Worm (Caenorhabditis elegans): ENCODE results near the gene asd-1.
A peak's percentile ranks its signal among the peaks of the same experiment; 100 is the strongest.

asd-1 gene

DNA sequence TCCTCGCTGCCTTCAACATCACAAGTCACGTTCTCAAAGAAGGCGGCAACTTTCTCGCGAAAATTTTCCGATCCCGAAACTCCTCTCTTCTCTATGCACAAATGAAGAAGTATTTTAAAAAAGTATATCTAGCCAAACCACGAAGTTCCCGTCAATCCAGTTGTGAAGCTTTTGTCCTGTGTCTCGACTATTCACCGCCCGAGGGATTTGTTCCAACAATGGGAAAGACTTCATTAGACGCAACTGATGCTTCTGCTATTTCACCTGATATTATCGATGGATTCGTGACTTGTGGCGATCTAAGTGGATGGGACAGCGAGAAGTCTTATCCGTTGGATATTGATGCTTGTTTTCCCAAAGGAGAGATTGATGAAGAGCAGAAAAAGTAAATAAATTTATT lies 7.9 kb downstream of the asd-1 start:
- TF ChIP-seq dmd-4 (tag; optimal IDR thresholded peaks at IDR 0.05) (no peak), nhr-11 (tag; optimal IDR thresholded peaks at IDR 0.05) (no peak), fos-1 (tag; optimal IDR thresholded peaks at IDR 0.05) (no peak), ZK546.5 (tag; optimal IDR thresholded peaks at IDR 0.05) (no peak), ama-1 (optimal IDR thresholded peaks at IDR 0.05) (no peak), aly-2 (tag; optimal IDR thresholded peaks at IDR 0.05) (no peak), Y55F3AM.14 (GFP tag; optimal IDR thresholded peaks at IDR 0.05) (no peak), elt-1 (tag; optimal IDR thresholded peaks at IDR 0.05) (no peak), lsy-2 (tag; optimal IDR thresholded peaks at IDR 0.05) (no peak), unc-55 (GFP tag; optimal IDR thresholded peaks at IDR 0.05) (no peak), ztf-11 (tag; optimal IDR thresholded peaks at IDR 0.05) (no peak), C34F6.9 (tag; optimal IDR thresholded peaks at IDR 0.05) (no peak), nhr-25 (tag; optimal IDR thresholded peaks at IDR 0.05) (no peak), mbf-1 (tag; optimal IDR thresholded peaks at IDR 0.05) (no peak)

DNA sequence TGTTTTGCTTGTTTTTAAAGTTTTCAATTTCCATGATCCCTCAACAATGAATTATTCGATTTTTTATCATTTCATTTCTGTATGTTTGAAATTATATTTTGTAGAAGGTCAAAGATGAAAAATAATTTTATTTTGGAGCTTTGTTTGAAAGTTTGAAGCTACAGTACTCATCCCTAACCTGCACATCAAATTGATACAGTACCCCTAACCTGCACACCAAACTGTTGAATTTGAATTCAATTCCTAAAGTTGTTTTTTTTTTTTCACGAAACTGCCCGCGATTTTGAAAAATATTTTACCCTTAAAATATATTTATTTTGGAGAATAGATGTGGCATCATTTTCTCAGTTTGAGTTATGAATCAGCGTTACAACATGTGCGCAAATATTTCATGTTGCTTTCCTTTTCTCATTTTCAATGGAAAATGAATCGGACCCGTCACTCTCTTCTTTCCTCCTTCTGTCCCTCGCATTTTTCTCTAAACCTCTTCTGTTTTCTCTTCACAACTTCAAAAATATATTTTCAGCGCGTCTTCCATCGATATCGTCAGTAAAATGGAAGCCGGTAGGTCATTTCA lies 8.8 kb downstream of the asd-1 start, which contains the start of gene R74.8:
Gene R74.8 (plus strand): TSS at position 527 of the 577 bp plus-strand sequence.
- TF ChIP-seq unc-55 (GFP tag; optimal IDR thresholded peaks at IDR 0.05) = peak; percentile 37
- TF ChIP-seq lsy-2 (tag; optimal IDR thresholded peaks at IDR 0.05) = peak in 1 of 2 experiments; percentile 15
- TF ChIP-seq R02D3.7 (tag; optimal IDR thresholded peaks at IDR 0.05) = no peak
- TF ChIP-seq Y55F3AM.14 (GFP tag; optimal IDR thresholded peaks at IDR 0.05) = no peak
- peak; percentile 24 for TF ChIP-seq blmp-1 (tag; optimal IDR thresholded peaks at IDR 0.05; ENCODE audit: insufficient read depth)

DNA sequence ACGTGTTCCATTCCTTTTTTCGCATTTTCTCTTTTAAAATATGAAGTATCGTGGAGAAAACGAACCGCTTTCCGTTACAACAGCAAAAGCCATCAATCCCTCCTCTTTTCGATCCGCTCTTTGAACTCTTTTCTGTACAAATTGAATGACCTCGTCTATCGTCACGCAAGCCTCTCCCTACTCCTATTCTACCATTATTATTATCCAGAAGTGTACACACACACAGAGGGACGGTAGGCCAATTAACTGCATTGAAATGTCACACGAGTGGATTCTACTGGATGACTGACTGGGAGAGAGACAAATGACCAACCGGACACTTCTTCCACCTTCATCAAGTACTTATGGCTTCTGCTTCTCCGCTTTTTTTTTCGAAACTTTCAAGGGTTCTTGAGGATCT lies 11.1 kb downstream of the asd-1 start:
- TF ChIP-seq skn-1 (tag; optimal IDR thresholded peaks at IDR 0.05) (no peak), blmp-1 (tag; optimal IDR thresholded peaks at IDR 0.05; ENCODE audit: insufficient read depth) (no peak), C34F6.9 (tag; optimal IDR thresholded peaks at IDR 0.05) (no peak), mdl-1 (tag; optimal IDR thresholded peaks at IDR 0.05) (no peak), nhr-129 (tag; optimal IDR thresholded peaks at IDR 0.05) (peak; percentile 8), nhr-237 (tag; optimal IDR thresholded peaks at IDR 0.05) (no peak), mab-5 (tag; optimal IDR thresholded peaks at IDR 0.05) (no peak), zag-1 (tag; optimal IDR thresholded peaks at IDR 0.05) (no peak)

DNA sequence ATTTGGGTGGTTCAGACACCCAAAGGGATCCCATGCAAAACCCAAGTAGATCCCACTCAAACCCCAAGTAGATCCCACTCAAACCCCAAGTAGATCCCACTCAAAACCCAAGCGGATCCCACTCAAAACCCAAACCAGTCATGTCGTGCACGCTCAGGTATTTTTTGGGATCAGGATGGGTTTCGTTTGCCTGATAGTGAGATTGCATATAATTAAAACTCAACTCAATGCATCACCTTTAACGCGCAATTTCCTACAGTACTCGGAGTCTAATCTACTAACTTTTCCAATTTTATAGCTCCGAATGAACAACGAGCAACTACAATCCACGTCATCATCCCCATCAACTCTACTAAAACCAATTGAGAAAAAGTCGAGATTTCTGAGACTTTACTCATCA lies 12.1 kb downstream of the asd-1 start, which contains the start of gene phlp-2:
Gene phlp-2 (plus strand): TSS at position 301 of the 400 bp plus-strand sequence.
- no peak for TF ChIP-seq mbf-1 (tag; optimal IDR thresholded peaks at IDR 0.05)
- no peak for TF ChIP-seq unc-55 (GFP tag; optimal IDR thresholded peaks at IDR 0.05)
- no peak for TF ChIP-seq lin-11 (tag; optimal IDR thresholded peaks at IDR 0.05)
- no peak for TF ChIP-seq ztf-11 (tag; optimal IDR thresholded peaks at IDR 0.05)
- no peak for TF ChIP-seq nhr-11 (tag; optimal IDR thresholded peaks at IDR 0.05)
- TF ChIP-seq elt-1 (tag; optimal IDR thresholded peaks at IDR 0.05) = no peak

DNA sequence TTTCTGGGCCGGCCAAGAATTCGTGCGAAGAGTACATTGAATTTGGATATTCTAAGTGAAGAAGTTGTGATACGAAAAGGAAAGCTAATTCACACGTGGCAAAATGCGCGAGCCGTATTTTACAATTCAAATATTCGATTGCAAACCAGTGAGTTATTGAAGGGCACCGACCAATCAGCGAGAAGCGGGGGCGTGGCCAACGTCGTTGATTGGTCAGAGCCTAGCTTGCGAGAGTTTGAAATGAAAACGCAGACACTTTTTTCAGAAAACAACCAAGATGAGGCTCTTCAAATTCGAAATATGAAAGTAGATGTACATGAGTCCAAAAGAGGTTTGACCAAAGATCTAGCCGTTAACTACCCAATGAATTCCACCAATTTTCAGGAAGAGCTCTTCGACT lies 13.6 kb downstream of the asd-1 start:
- TF ChIP-seq unc-62 (GFP tag; optimal IDR thresholded peaks at IDR 0.05) = no peak
- no peak for TF ChIP-seq nhr-129 (tag; optimal IDR thresholded peaks at IDR 0.05)
- no peak for TF ChIP-seq gmeb-1 (tag; optimal IDR thresholded peaks at IDR 0.05)
- no peak for TF ChIP-seq mab-5 (tag; optimal IDR thresholded peaks at IDR 0.05)

DNA sequence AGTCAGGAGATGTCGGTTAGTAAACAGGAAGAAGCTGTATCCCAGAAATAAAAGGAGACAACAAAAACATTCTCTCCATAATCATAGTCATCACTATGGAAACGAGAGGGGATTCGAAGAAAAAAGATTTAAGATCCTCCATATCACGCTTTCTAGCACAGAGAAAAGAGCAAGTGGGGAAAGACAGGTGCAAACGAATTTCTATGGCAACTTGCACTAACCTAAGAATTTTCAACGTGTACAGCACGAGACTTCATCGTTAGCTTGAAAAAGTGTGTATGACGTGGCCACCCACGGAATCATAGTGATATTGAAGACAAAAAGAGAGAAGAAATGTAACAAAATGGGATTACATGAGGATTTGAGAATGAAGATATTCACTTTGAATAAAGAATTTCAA lies 23.8 kb downstream of the asd-1 start:
- TF ChIP-seq crh-2 (tag; optimal IDR thresholded peaks at IDR 0.05) = peak; percentile 5
- no peak for TF ChIP-seq unc-62 (GFP tag; optimal IDR thresholded peaks at IDR 0.05)
- TF ChIP-seq C34F6.9 (tag; optimal IDR thresholded peaks at IDR 0.05) = peak; percentile 39
- peak in 1 of 2 experiments; percentile 27 for TF ChIP-seq lsy-2 (tag; optimal IDR thresholded peaks at IDR 0.05)
- no peak for TF ChIP-seq nhr-21 (tag; optimal IDR thresholded peaks at IDR 0.05)

DNA sequence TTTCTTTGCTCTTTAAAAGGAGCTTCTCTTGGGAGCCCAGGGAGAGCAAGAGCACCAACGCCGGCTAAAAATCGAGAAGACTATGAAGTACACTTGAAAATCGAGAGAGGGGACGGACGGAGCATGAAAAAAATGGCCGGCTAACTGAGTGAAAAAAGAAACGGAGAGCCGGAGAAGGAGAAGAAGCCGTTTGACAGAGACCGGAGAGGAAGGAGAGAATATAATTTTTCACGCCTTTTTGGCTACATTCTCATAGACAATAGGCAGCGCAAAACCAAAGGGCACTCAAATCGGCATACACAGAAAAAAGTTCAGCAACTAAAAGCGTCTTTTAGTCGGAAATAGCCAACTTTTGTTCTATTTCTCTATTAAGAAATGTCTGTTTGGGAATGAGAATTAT lies 24.4 kb downstream of the asd-1 start:
- TF ChIP-seq mdl-1 (tag; optimal IDR thresholded peaks at IDR 0.05) (peak in 1 of 2 experiments; percentile 16), snpc-4 (tag; optimal IDR thresholded peaks at IDR 0.05) (no peak)
